Fruit fly (Drosophila melanogaster) whole organism, prepupa: ENCODE data around the gene CG5790.

Experiments used
- CG10631 ChIP-seq: fragments of 200-800 bp; sonication (Bioruptor generic); optimal IDR thresholded peaks from 2 replicates; lab custom pipeline; 2016; ENCODE audit warnings: missing biosample characterization, missing genetic modification characterization
- CG11294 ChIP-seq: fragments of 200-800 bp; sonication (Bioruptor generic); IDR thresholded peaks from 2 replicates; pipeline ENCODE4 v1.3.6; 2022; ENCODE audit warnings: missing biosample characterization, missing genetic modification characterization
- CG11762 ChIP-seq: fragments of 200-800 bp; sonication (Bioruptor generic); optimal IDR thresholded peaks from 3 replicates; lab custom pipeline; 2016; ENCODE audit warnings: missing biosample characterization, missing genetic modification characterization; ENCODE audit not compliant: insufficient read depth
- CG11902 ChIP-seq: fragments of 200-800 bp; sonication (Bioruptor generic); optimal IDR thresholded peaks from 3 replicates; lab custom pipeline; 2016; ENCODE audit warnings: missing biosample characterization, missing genetic modification characterization
- CG15336 ChIP-seq: fragments of 200-800 bp; sonication (Bioruptor generic); IDR thresholded peaks from 2 replicates; pipeline ENCODE4 v1.3.6; 2022; ENCODE audit warnings: missing biosample characterization, missing genetic modification characterization
- CG1621 ChIP-seq: fragments of 200-800 bp; sonication (Bioruptor generic); optimal IDR thresholded peaks from 3 replicates; lab custom pipeline; 2018; ENCODE audit warnings: missing biosample characterization, mild to moderate bottlenecking, missing genetic modification characterization
- CG16779 ChIP-seq: fragments of 200-800 bp; sonication (Bioruptor generic); optimal IDR thresholded peaks from 3 replicates; lab custom pipeline; 2017; ENCODE audit warnings: missing biosample characterization, mild to moderate bottlenecking, missing genetic modification characterization
- CG31627 ChIP-seq: fragments of 200-800 bp; sonication (Bioruptor generic); optimal IDR thresholded peaks from 3 replicates; lab custom pipeline; 2016; ENCODE audit warnings: missing biosample characterization, missing genetic modification characterization
- CG32006 ChIP-seq: fragments of 200-800 bp; sonication (Bioruptor generic); optimal IDR thresholded peaks from 3 replicates; lab custom pipeline; 2017; ENCODE audit warnings: missing biosample characterization, mild to moderate bottlenecking, missing genetic modification characterization
- CG34406 ChIP-seq: fragments of 200-800 bp; sonication (Bioruptor generic); optimal IDR thresholded peaks from 3 replicates; lab custom pipeline; 2016; ENCODE audit warnings: missing biosample characterization, missing genetic modification characterization
- CG3919 ChIP-seq: fragments of 200-800 bp; sonication (Bioruptor generic); optimal IDR thresholded peaks from 3 replicates; lab custom pipeline; 2016; ENCODE audit warnings: missing biosample characterization, missing genetic modification characterization
- CG4318 ChIP-seq: fragments of 200-800 bp; sonication (Bioruptor generic); optimal IDR thresholded peaks from 3 replicates; lab custom pipeline; 2017; ENCODE audit warnings: missing biosample characterization, mild to moderate bottlenecking, missing genetic modification characterization
- CG6276 ChIP-seq: fragments of 200-800 bp; sonication (Bioruptor generic); optimal IDR thresholded peaks from 2 replicates; lab custom pipeline; 2017; ENCODE audit warnings: missing biosample characterization, mild to moderate bottlenecking, missing genetic modification characterization
- CG6792 ChIP-seq: fragments of 200-800 bp; sonication (Bioruptor generic); optimal IDR thresholded peaks from 3 replicates; lab custom pipeline; 2016; ENCODE audit warnings: missing biosample characterization, missing genetic modification characterization
- CG6854 ChIP-seq: fragments of 200-800 bp; sonication (Bioruptor generic); optimal IDR thresholded peaks from 2 replicates; lab custom pipeline; 2017; ENCODE audit warnings: missing biosample characterization, mild to moderate bottlenecking, missing genetic modification characterization
- CG7368 ChIP-seq: fragments of 200-800 bp; sonication (Bioruptor generic); optimal IDR thresholded peaks from 3 replicates; lab custom pipeline; 2016; ENCODE audit warnings: missing biosample characterization, missing genetic modification characterization
- CG8119 ChIP-seq: fragments of 200-800 bp; sonication (Bioruptor generic); IDR thresholded peaks from 3 replicates; pipeline ENCODE4 v1.3.6; 2022; ENCODE audit warnings: missing biosample characterization, missing genetic modification characterization
- CG8319 ChIP-seq: fragments of 200-800 bp; sonication (Bioruptor generic); optimal IDR thresholded peaks from 3 replicates; lab custom pipeline; 2016; ENCODE audit warnings: missing biosample characterization, missing genetic modification characterization
- Eip75B ChIP-seq: fragments of 200-800 bp; sonication (Bioruptor generic); optimal IDR thresholded peaks from 3 replicates; lab custom pipeline; 2016; ENCODE audit warnings: missing biosample characterization, missing genetic modification characterization
- Eip78C ChIP-seq: fragments of 200-800 bp; sonication (Bioruptor generic); peaks from one replicate; lab custom pipeline; 2016; ENCODE audit warnings: missing biosample characterization, missing genetic modification characterization
- Eip93F ChIP-seq: fragments of 200-800 bp; sonication (Bioruptor generic); optimal IDR thresholded peaks from 2 replicates; lab custom pipeline; 2016; ENCODE audit warnings: missing biosample characterization, mild to moderate bottlenecking, missing genetic modification characterization
- Ets21C ChIP-seq: fragments of 200-800 bp; sonication (Bioruptor generic); optimal IDR thresholded peaks from 3 replicates; lab custom pipeline; 2016; ENCODE audit warnings: missing biosample characterization, missing genetic modification characterization
- Gug ChIP-seq: fragments of 200-800 bp; sonication (Bioruptor generic); IDR thresholded peaks from 2 replicates; pipeline ENCODE4 v1.3.6; 2022; ENCODE audit warnings: missing biosample characterization, missing genetic modification characterization
- Hr38 ChIP-seq: sonication (Bioruptor generic); optimal IDR thresholded peaks from 2 replicates; lab custom pipeline; 2016; ENCODE audit warnings: missing biosample characterization, missing genetic modification characterization
- Hr39 ChIP-seq: fragments of 200-800 bp; sonication (Bioruptor generic); optimal IDR thresholded peaks from 2 replicates; lab custom pipeline; 2016; ENCODE audit warnings: missing biosample characterization, missing genetic modification characterization
- Hr4 ChIP-seq: fragments of 200-800 bp; sonication (Bioruptor generic); optimal IDR thresholded peaks from 3 replicates; lab custom pipeline; 2016; ENCODE audit warnings: missing biosample characterization, missing genetic modification characterization
- Lpt ChIP-seq: fragments of 200-800 bp; sonication (Bioruptor generic); optimal IDR thresholded peaks from 3 replicates; lab custom pipeline; 2016; ENCODE audit warnings: missing biosample characterization, missing genetic modification characterization
- Met ChIP-seq: fragments of 200-800 bp; sonication (Bioruptor generic); optimal IDR thresholded peaks from 3 replicates; lab custom pipeline; 2016; ENCODE audit warnings: missing biosample characterization, missing genetic modification characterization
- Smox ChIP-seq: fragments of 200-800 bp; sonication (Bioruptor generic); optimal IDR thresholded peaks from 3 replicates; lab custom pipeline; 2016; ENCODE audit warnings: missing biosample characterization, missing genetic modification characterization
- Sox102F ChIP-seq: fragments of 200-800 bp; sonication (Bioruptor generic); optimal IDR thresholded peaks from 2 replicates; lab custom pipeline; 2016; ENCODE audit warnings: missing biosample characterization, mild to moderate bottlenecking, missing genetic modification characterization
- acj6 ChIP-seq: fragments of 200-800 bp; sonication (Bioruptor generic); optimal IDR thresholded peaks from 3 replicates; lab custom pipeline; 2016; ENCODE audit warnings: missing biosample characterization, missing genetic modification characterization
- cyc ChIP-seq: fragments of 200-800 bp; sonication (Bioruptor generic); optimal IDR thresholded peaks from 3 replicates; lab custom pipeline; 2016; ENCODE audit warnings: missing biosample characterization, missing genetic modification characterization
- dac ChIP-seq: fragments of 200-800 bp; sonication (Bioruptor generic); optimal IDR thresholded peaks from 2 replicates; lab custom pipeline; 2017; ENCODE audit warnings: missing biosample characterization, mild to moderate bottlenecking, missing genetic modification characterization
- eg ChIP-seq: fragments of 200-800 bp; sonication (Bioruptor generic); IDR thresholded peaks from 3 replicates; pipeline ENCODE4 v1.3.6; 2022; ENCODE audit warnings: missing biosample characterization, missing genetic modification characterization
- esn ChIP-seq: fragments of 200-800 bp; sonication (Bioruptor generic); optimal IDR thresholded peaks from 2 replicates; lab custom pipeline; 2016; ENCODE audit warnings: missing biosample characterization, mild to moderate bottlenecking, missing genetic modification characterization, moderate library complexity
- fd59A ChIP-seq: fragments of 200-800 bp; sonication (Bioruptor generic); optimal IDR thresholded peaks from 2 replicates; lab custom pipeline; 2017; ENCODE audit warnings: missing biosample characterization, mild to moderate bottlenecking, missing genetic modification characterization, missing genetic modification reagents
- fd85E ChIP-seq: fragments of 200-800 bp; sonication (Bioruptor generic); optimal IDR thresholded peaks from 3 replicates; lab custom pipeline; 2016; ENCODE audit warnings: missing biosample characterization, missing genetic modification characterization
- fkh ChIP-seq: fragments of 200-800 bp; sonication (Bioruptor generic); optimal IDR thresholded peaks from 3 replicates; lab custom pipeline; 2017; ENCODE audit warnings: missing biosample characterization, mild to moderate bottlenecking, missing genetic modification characterization, moderate library complexity
- lz ChIP-seq: fragments of 200-800 bp; sonication (Bioruptor generic); optimal IDR thresholded peaks from 3 replicates; lab custom pipeline; 2016; ENCODE audit warnings: missing biosample characterization, missing genetic modification characterization
- pdm3 ChIP-seq: fragments of 200-800 bp; sonication (Bioruptor generic); optimal IDR thresholded peaks from 3 replicates; lab custom pipeline; 2016; ENCODE audit warnings: missing biosample characterization, missing genetic modification characterization
- salr ChIP-seq, 2 experiments: fragments of 200-800 bp; sonication (Bioruptor generic); optimal IDR thresholded peaks; 3 replicates each; lab custom pipeline; 2016 to 2018; ENCODE audit warnings: missing biosample characterization in 2 of 2, missing genetic modification characterization in 2 of 2, mild to moderate bottlenecking in 1 of 2
- ss ChIP-seq, 2 experiments: fragments of 200-800 bp; sonication (Bioruptor generic); optimal IDR thresholded peaks; 2 replicates in 1 of 2; 3 replicates in 1 of 2; lab custom pipeline; 2017 to 2018; ENCODE audit warnings: mild to moderate bottlenecking in 2 of 2, missing biosample characterization in 2 of 2, missing genetic modification characterization in 2 of 2, moderate library complexity in 1 of 2
- svp ChIP-seq: fragments of 200-800 bp; sonication (Bioruptor generic); peaks from one replicate; lab custom pipeline; 2016; ENCODE audit warnings: missing biosample characterization, missing genetic modification characterization
- topi ChIP-seq: fragments of 200-800 bp; sonication (Bioruptor generic); optimal IDR thresholded peaks from 3 replicates; lab custom pipeline; 2016; ENCODE audit warnings: missing biosample characterization, missing genetic modification characterization
- vri ChIP-seq: fragments of 200-800 bp; sonication (Bioruptor generic); optimal IDR thresholded peaks from 3 replicates; lab custom pipeline; 2016; ENCODE audit warnings: missing biosample characterization, mild to moderate bottlenecking, missing genetic modification characterization

CG5790 gene

DNA sequence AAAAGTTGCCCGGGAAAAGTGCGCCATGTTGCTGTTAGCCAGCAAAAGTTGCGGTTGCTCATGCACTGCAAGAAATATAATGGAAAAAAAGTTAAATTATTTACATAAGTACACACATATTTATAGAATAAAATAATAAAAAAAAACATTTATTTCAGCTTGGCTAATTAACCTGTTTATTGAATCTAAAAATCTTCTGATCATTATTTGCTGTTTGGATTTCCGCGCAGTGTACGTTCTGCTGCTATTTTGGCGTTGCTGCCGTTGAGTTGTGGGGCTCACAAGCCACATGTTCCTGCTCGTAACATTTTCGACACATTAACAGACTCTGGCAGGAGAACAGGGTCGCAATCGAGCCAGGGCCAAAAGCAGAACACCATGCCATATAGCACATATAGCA lies 15.8 kb downstream of the CG5790 start (continued):
- TF ChIP-seq Hr38 (GFP tag; lab: Kevin White, UChicago) (no peak), svp (GFP tag; lab: Kevin White, UChicago) (peak; percentile 73), CG1621 (tag; lab: Kevin White, UChicago) (peak; percentile 62), CG16779 (tag; lab: Kevin White, UChicago) (peak; percentile 37), fd85E (GFP tag; lab: Kevin White, UChicago) (no peak), CG11902 (GFP tag; lab: Kevin White, UChicago) (peak; percentile 35), Smox (GFP tag; lab: Kevin White, UChicago) (peak; percentile 68), CG11762 (GFP tag; lab: Kevin White, UChicago) (peak; percentile 70), Hr4 (GFP tag; lab: Kevin White, UChicago) (peak; percentile 54), salr (GFP tag; optimal IDR thresholded peaks at IDR 0.05; lab: Kevin White, UChicago) (peak in 1 of 2 experiments; percentile 63), CG6854 (peak; percentile 11), vri (GFP tag; lab: Kevin White, UChicago) (peak; percentile 77), acj6 (GFP tag; lab: Kevin White, UChicago) (peak; percentile 87), CG32006 (peak; percentile 86), CG6276 (peak; percentile 78), esn (GFP tag; lab: Kevin White, UChicago) (peak; percentile 88), fd59A (GFP tag; lab: Kevin White, UChicago) (peak; percentile 71), fkh (GFP tag; lab: Kevin White, UChicago) (no peak), Lpt (peak; percentile 62), cyc (GFP tag; lab: Kevin White, UChicago) (peak; percentile 57), Ets21C (GFP tag; lab: Kevin White, UChicago) (no peak)

DNA sequence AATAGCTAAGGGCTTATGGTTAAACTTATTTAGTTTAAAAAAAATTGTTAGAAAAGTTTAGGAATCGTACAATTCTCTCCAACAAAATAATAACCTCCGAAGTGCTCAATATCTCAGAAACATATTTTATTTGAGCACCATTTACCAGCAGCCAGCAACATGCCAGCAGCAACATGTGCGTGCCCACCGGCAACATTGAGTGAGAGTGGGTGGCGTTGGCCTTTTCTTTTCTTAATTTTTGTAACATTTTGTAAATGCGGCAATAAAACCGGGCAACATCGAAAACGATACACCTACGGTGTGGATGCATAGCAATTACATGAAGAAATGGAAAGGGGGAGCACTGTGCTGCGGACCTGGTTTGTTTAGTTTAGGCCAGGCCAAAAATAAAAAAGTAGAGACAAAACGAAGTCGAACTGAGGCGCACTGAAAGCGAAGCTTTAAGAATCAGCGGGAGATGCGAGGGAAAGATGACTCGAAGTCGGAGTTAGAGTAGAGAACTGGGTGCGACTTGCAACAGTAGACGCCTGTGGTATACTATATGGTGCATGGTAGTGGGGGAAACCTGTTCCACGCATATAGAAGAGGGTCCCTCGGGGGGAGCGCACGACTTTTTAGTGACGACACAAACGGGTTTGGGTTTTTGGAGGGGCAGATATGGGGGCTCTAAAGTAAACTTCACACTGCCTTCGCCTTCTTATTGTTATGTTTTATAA lies 17.1 kb downstream of the CG5790 start:
- TF ChIP-seq Lpt (peak; percentile 8), svp (GFP tag; lab: Kevin White, UChicago) (peak; percentile 25), Gug (no peak), CG34406 (GFP tag; lab: Kevin White, UChicago) (no peak), Eip78C (GFP tag; lab: Kevin White, UChicago) (peak; percentile 15), fkh (GFP tag; lab: Kevin White, UChicago) (peak; percentile 33)

DNA sequence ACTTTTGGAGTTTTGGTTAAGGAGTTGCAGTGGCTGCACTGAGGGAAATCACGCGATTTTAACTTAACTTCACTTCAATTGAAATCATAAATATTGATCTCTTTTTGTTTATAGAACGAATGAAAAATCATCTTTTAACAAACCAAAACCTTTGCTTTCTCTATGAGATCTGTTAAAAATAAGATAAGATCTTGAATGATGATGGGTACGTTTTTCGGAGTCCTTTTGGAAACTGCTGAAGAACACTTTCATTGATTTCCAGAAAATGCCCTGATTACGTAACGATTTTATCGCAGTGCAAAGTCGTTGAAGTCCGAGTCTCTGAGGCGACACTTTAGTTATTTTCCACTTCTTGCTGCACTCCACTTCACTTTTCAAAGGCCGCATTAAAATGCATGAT lies 17.7 kb downstream of the CG5790 start:
- TF ChIP-seq Hr39 (GFP tag; lab: Kevin White, UChicago), result peak; percentile 93
- TF ChIP-seq CG8319 (GFP tag; lab: Kevin White, UChicago), result peak; percentile 78
- TF ChIP-seq lz, result peak; percentile 95
- peak; percentile 89 for TF ChIP-seq Eip75B (GFP tag; lab: Kevin White, UChicago)
- TF ChIP-seq fd85E (GFP tag; lab: Kevin White, UChicago), result peak; percentile 67
- TF ChIP-seq CG11294, result no peak
- peak; percentile 71 to 78 for TF ChIP-seq ss (GFP tag; optimal IDR thresholded peaks at IDR 0.05; lab: Kevin White, UChicago)
- peak; percentile 75 for TF ChIP-seq CG1621 (tag; lab: Kevin White, UChicago)
- peak; percentile 67 for TF ChIP-seq CG15336 (GFP tag; lab: Robert Waterston, UW)
- TF ChIP-seq CG4318 (GFP tag; lab: Kevin White, UChicago), result peak; percentile 78
- peak; percentile 84 for TF ChIP-seq CG6854
- peak; percentile 77 to 87 for TF ChIP-seq salr (GFP tag; optimal IDR thresholded peaks at IDR 0.05; lab: Kevin White, UChicago)
- peak; percentile 39 for TF ChIP-seq Eip93F
- peak; percentile 75 for TF ChIP-seq CG8119 (GFP tag; lab: Robert Waterston, UW)
- TF ChIP-seq Ets21C (GFP tag; lab: Kevin White, UChicago), result peak; percentile 90
- peak; percentile 94 for TF ChIP-seq Met (GFP tag; lab: Kevin White, UChicago)
- peak; percentile 92 for TF ChIP-seq Sox102F (GFP tag; lab: Kevin White, UChicago)
- TF ChIP-seq Hr38 (GFP tag; lab: Kevin White, UChicago), result no peak
- TF ChIP-seq CG11902 (GFP tag; lab: Kevin White, UChicago), result peak; percentile 77
- TF ChIP-seq CG6792 (GFP tag; lab: Kevin White, UChicago), result peak; percentile 89
- peak; percentile 94 for TF ChIP-seq esn (GFP tag; lab: Kevin White, UChicago)
- peak; percentile 87 for TF ChIP-seq CG3919 (GFP tag; lab: Kevin White, UChicago)
- TF ChIP-seq CG10631 (GFP tag; lab: Kevin White, UChicago), result peak; percentile 91
- TF ChIP-seq Lpt, result peak; percentile 33
- peak; percentile 93 for TF ChIP-seq topi (GFP tag; lab: Kevin White, UChicago)
- TF ChIP-seq vri (GFP tag; lab: Kevin White, UChicago), result peak; percentile 88
- TF ChIP-seq pdm3, result peak; percentile 88
- peak; percentile 58; the same call in 2 of the 3 replicates for TF ChIP-seq eg (GFP tag; lab: Robert Waterston, UW)
- peak; percentile 55 for TF ChIP-seq dac (GFP tag; lab: Kevin White, UChicago)
- TF ChIP-seq cyc (GFP tag; lab: Kevin White, UChicago), result peak; percentile 93
- TF ChIP-seq acj6 (GFP tag; lab: Kevin White, UChicago), result peak; percentile 90
- TF ChIP-seq CG7368 (GFP tag; lab: Kevin White, UChicago), result peak; percentile 81
- TF ChIP-seq CG31627 (GFP tag; lab: Kevin White, UChicago), result peak; percentile 93
- TF ChIP-seq CG11762 (GFP tag; lab: Kevin White, UChicago), result peak; percentile 79
